Fruit fly (Drosophila melanogaster) whole organism, pupa: ENCODE results near the gene CG32986.
A peak's percentile ranks its signal among the peaks of the same experiment; 100 is the strongest.

Experiments used
- CG10348 ChIP-seq: fragments of 200-800 bp; sonication (Bioruptor generic); IDR thresholded peaks from 2 replicates; pipeline ENCODE4 v1.3.6; 2022; ENCODE audit warnings: missing biosample characterization, missing genetic modification characterization
- CG12605 ChIP-seq: fragments of 200-800 bp; sonication (Bioruptor generic); IDR thresholded peaks from 2 replicates; pipeline ENCODE4 v1.3.6; 2022; ENCODE audit warnings: missing biosample characterization, missing genetic modification characterization
- CG13204 ChIP-seq: fragments of 200-800 bp; sonication (Bioruptor generic); optimal IDR thresholded peaks from 2 replicates; lab custom pipeline; 2018; ENCODE audit warnings: missing biosample characterization, mild to moderate bottlenecking, missing genetic modification characterization, moderate library complexity
- CG14655 ChIP-seq: fragments of 200-800 bp; sonication (Bioruptor generic); optimal IDR thresholded peaks from 3 replicates; lab custom pipeline; 2017; ENCODE audit warnings: mild to moderate bottlenecking, missing biosample characterization, missing genetic modification reagents, missing genetic modification characterization
- CG15710 ChIP-seq: fragments of 200-800 bp; sonication (Bioruptor generic); optimal IDR thresholded peaks from 2 replicates; lab custom pipeline; 2018; ENCODE audit warnings: missing biosample characterization, mild to moderate bottlenecking, missing genetic modification characterization, moderate library complexity
- CG17806 ChIP-seq: fragments of 200-800 bp; sonication (Bioruptor generic); optimal IDR thresholded peaks from 2 replicates; lab custom pipeline; 2018; ENCODE audit warnings: missing biosample characterization, mild to moderate bottlenecking, missing genetic modification characterization, moderate library complexity
- CG32121 ChIP-seq: fragments of 200-800 bp; sonication (Bioruptor generic); IDR thresholded peaks from 2 replicates; pipeline ENCODE4 v1.3.6; 2022; ENCODE audit warnings: missing biosample characterization, missing genetic modification characterization
- CG34367 ChIP-seq: fragments of 200-800 bp; sonication (Bioruptor generic); optimal IDR thresholded peaks from 2 replicates; lab custom pipeline; 2018; ENCODE audit warnings: missing biosample characterization, mild to moderate bottlenecking, missing genetic modification characterization
- CG4496 ChIP-seq: fragments of 200-800 bp; sonication (Bioruptor generic); IDR thresholded peaks from 3 replicates; pipeline ENCODE4 v1.3.6; 2022; ENCODE audit warnings: missing biosample characterization, missing genetic modification characterization
- CG8159 ChIP-seq: fragments of 200-800 bp; sonication (Bioruptor generic); optimal IDR thresholded peaks from 3 replicates; lab custom pipeline; 2018; ENCODE audit warnings: missing biosample characterization, mild to moderate bottlenecking, missing genetic modification characterization, moderate library complexity
- CG8301 ChIP-seq: fragments of 200-800 bp; sonication (Bioruptor generic); optimal IDR thresholded peaks from 2 replicates; lab custom pipeline; 2018; ENCODE audit warnings: missing biosample characterization, mild to moderate bottlenecking, missing genetic modification characterization
- CG9948 ChIP-seq: fragments of 200-800 bp; sonication (Bioruptor generic); optimal IDR thresholded peaks from 2 replicates; lab custom pipeline; 2018; ENCODE audit warnings: missing biosample characterization, mild to moderate bottlenecking, missing genetic modification characterization, moderate library complexity
- D1 ChIP-seq: fragments of 200-800 bp; sonication (Bioruptor generic); optimal IDR thresholded peaks from 2 replicates; lab custom pipeline; 2018; ENCODE audit warnings: missing biosample characterization, mild to moderate bottlenecking, missing genetic modification characterization, moderate library complexity
- EcR ChIP-seq: fragments of 200-800 bp; sonication (Bioruptor generic); optimal IDR thresholded peaks from 3 replicates; lab custom pipeline; 2019; ENCODE audit warnings: missing biosample characterization, missing genetic modification characterization, mild to moderate bottlenecking, moderate library complexity, missing genetic modification reagents
- Ets98B ChIP-seq: fragments of 200-800 bp; sonication (Bioruptor generic); IDR thresholded peaks from 2 replicates; pipeline ENCODE4 v1.3.6; 2022; ENCODE audit warnings: missing biosample characterization, missing genetic modification characterization
- Pif1A ChIP-seq: fragments of 200-800 bp; sonication (Bioruptor generic); optimal IDR thresholded peaks from 3 replicates; lab custom pipeline; 2016; ENCODE audit warnings: missing biosample characterization, missing genetic modification characterization
- Pif1B ChIP-seq: fragments of 200-800 bp; sonication (Bioruptor generic); optimal IDR thresholded peaks from 3 replicates; lab custom pipeline; 2016; ENCODE audit warnings: missing biosample characterization, missing genetic modification characterization
- Snoo ChIP-seq: fragments of 200-800 bp; sonication (Bioruptor generic); optimal IDR thresholded peaks from 3 replicates; lab custom pipeline; 2017; ENCODE audit warnings: missing biosample characterization, mild to moderate bottlenecking, missing genetic modification characterization, inconsistent platforms
- fd96Ca ChIP-seq: fragments of 200-800 bp; sonication (Bioruptor generic); IDR thresholded peaks from 3 replicates; pipeline ENCODE4 v1.3.6; 2022; ENCODE audit warnings: missing biosample characterization, missing genetic modification characterization
- gl ChIP-seq: fragments of 200-800 bp; sonication (Bioruptor generic); optimal IDR thresholded peaks from 2 replicates; lab custom pipeline; 2018; ENCODE audit warnings: missing biosample characterization, mild to moderate bottlenecking, missing genetic modification characterization
- rn ChIP-seq: fragments of 200-800 bp; sonication (Bioruptor generic); IDR thresholded peaks from 2 replicates; pipeline ENCODE4 v1.3.6; 2022; ENCODE audit warnings: missing biosample characterization, missing genetic modification characterization

CG32986 gene

DNA sequence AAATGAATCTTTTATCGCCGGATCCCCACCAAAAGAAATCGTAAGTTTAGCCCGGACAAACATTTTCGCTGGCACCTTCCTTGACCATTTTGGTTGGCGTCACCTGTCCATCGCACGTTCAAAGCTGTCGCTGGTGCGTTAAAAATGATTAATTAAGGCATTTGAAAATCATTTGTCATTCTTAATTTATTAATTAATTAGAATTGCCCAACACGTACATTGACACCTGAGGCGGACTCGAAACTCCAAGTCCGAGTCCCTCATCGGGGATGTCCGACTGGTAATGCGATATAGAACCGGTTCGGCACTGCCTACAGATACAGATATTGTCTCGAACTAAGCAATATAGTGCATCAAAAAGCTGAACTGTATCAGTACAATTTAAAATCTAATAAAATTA is 25.6 kb downstream of the CG32986 start:
- TF ChIP-seq CG9948 (no peak), Pif1B (no peak), CG12605 (GFP tag; lab: Robert Waterston, UW) (no peak), CG17806 (tag; lab: Kevin White, UChicago) (no peak), Ets98B (GFP tag; lab: Robert Waterston, UW) (no peak), gl (no peak), CG15710 (tag; lab: Kevin White, UChicago) (no peak), Pif1A (GFP tag; lab: Kevin White, UChicago) (no peak), CG8301 (tag; lab: Kevin White, UChicago) (no peak), CG10348 (GFP tag; lab: Robert Waterston, UW) (no peak), rn (GFP tag; lab: Robert Waterston, UW) (no peak), D1 (no peak), CG34367 (tag; lab: Kevin White, UChicago) (no peak), EcR (no peak), fd96Ca (GFP tag; lab: Robert Waterston, UW) (no peak), Snoo (tag; lab: Kevin White, UChicago) (no peak), CG4496 (GFP tag; lab: Robert Waterston, UW) (no peak; the same call in 2 of the 3 replicates), CG14655 (GFP tag; lab: Kevin White, UChicago) (no peak), CG8159 (tag; lab: Kevin White, UChicago) (no peak)

DNA sequence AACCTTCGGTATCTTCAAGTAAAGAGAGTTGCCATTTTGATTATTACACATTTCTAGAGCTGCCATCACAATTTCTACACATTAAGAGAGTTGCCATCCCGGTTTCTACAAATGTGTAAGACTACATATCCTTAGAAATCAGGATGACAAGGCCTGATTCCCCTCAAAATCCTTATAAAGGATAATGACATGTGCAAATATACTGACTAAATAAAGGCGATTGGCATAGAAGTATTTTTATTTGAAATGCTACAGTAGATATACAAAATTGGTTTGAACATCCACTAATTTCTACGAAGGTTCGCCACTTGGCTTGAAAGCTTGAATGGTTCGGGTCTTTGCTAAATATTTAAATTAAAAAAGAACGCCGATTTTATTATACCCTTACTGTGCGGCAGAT is 26.1 kb downstream of the CG32986 start:
- no peak for TF ChIP-seq CG13204

DNA sequence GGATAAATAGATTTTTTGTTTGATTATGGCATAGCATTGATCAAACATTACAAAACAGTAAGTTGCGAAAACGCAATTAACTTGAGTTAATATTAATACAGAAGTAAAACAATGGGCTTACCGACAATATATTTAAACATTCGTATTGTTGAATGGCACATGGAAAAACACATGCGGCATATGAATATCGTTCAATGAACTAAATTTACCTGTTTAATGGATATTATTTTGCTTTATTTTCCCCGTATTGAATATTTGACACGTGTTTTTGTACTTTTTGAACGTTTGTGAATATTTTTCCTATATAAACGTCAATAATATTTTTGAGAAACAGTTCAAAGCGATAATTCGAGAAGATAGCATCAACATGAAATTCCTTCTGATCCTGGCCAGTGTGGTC is 28.6 kb downstream of the CG32986 start, which contains the start of gene CG42713:
Gene CG42713, plus strand, starts transcription at position 301 of the 400 bp plus-strand sequence.
- no peak for TF ChIP-seq Snoo (tag; lab: Kevin White, UChicago)
- TF ChIP-seq CG13204: no peak
- TF ChIP-seq CG10348 (GFP tag; lab: Robert Waterston, UW): no peak
- TF ChIP-seq CG9948: no peak
- TF ChIP-seq CG17806 (tag; lab: Kevin White, UChicago): no peak
- TF ChIP-seq CG15710 (tag; lab: Kevin White, UChicago): no peak
- TF ChIP-seq Pif1B: no peak
- TF ChIP-seq CG4496 (GFP tag; lab: Robert Waterston, UW): no peak
- TF ChIP-seq CG32121 (GFP tag; lab: Robert Waterston, UW): no peak
- TF ChIP-seq gl: no peak
- TF ChIP-seq rn (GFP tag; lab: Robert Waterston, UW): no peak
- TF ChIP-seq Pif1A (GFP tag; lab: Kevin White, UChicago): no peak
- no peak for TF ChIP-seq CG8301 (tag; lab: Kevin White, UChicago)

DNA sequence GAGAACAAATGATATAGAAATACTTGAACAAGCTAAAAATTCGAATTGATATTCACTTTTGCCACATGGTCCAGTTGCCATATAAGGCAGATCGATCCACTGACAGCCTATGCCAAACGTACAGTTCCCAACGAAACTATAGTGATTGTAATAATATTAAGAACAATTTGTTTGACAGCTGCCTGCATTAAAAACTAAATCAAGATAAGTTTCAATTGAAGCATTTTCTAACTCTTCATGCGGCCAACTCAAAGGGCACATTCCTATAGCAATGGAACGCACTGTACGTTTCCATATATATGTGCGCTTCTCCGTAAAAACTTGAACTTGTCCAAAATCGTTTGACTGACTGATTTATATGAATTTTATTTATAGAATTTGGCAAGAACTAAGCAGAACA is 31.6 kb downstream of the CG32986 start:
- no peak for TF ChIP-seq CG10348 (GFP tag; lab: Robert Waterston, UW)
- 0 out of 3 replicates have a peak, but pooled peaks have one; percentile 21 for TF ChIP-seq CG4496 (GFP tag; lab: Robert Waterston, UW)

DNA sequence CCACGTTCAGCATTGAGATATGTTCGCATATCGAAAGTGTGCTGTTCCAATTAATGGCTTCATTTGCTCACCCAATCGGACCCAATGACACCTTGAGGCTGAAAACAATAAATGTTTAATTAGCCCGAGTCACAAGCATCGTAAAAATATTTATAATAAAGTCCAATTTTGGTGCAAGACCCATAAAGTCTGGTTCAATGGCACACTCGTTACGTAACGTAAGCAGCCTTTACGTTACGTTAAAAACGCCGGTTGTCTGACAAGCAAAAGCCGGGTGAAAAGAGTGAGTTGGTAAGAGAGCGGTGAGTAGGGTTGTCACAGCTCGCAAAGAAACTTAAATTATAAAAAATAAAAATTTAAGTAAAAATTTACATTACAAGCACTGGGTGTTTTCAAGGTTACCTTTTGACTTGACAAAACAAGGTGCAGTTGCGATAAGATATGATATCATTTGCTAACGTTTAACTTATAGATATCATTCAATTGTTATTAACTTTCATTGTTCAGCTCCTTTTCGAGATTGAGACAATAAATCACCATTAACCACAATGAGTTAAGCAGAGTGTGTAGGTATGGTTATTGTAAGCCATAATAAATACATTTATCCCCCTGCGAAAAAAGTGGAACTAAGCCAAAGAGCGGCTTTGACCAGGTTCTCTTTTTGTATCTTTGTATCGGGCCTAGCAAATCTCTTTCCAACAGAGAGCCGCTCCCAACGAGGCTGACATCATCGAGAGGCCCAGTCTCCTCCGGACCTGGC is 35.6 kb downstream of the CG32986 start:
- TF ChIP-seq fd96Ca (GFP tag; lab: Robert Waterston, UW): peak; percentile 57; the same call in 2 of the 3 replicates
- TF ChIP-seq D1: no peak
- TF ChIP-seq rn (GFP tag; lab: Robert Waterston, UW): no peak
- TF ChIP-seq Ets98B (GFP tag; lab: Robert Waterston, UW): peak; percentile 62
- peak; percentile 72 for TF ChIP-seq Snoo (tag; lab: Kevin White, UChicago)
- TF ChIP-seq CG14655 (GFP tag; lab: Kevin White, UChicago): peak; percentile 88
- TF ChIP-seq CG15710 (tag; lab: Kevin White, UChicago): peak; percentile 71
- peak; percentile 55 for TF ChIP-seq Pif1A (GFP tag; lab: Kevin White, UChicago)
- TF ChIP-seq CG12605 (GFP tag; lab: Robert Waterston, UW): no peak; the same call in 1 of the 2 replicates
- peak; percentile 63 for TF ChIP-seq EcR
- peak; percentile 81 for TF ChIP-seq CG8301 (tag; lab: Kevin White, UChicago)
- TF ChIP-seq CG13204: peak; percentile 37
- TF ChIP-seq CG9948: peak; percentile 76
- peak; percentile 39; the same call in 1 of the 2 replicates for TF ChIP-seq CG32121 (GFP tag; lab: Robert Waterston, UW)
- peak; percentile 40; the same call in 1 of the 3 replicates for TF ChIP-seq CG4496 (GFP tag; lab: Robert Waterston, UW)
- peak; percentile 83 for TF ChIP-seq CG8159 (tag; lab: Kevin White, UChicago)
- TF ChIP-seq gl: peak; percentile 39
- peak; percentile 77 for TF ChIP-seq CG17806 (tag; lab: Kevin White, UChicago)
- TF ChIP-seq CG10348 (GFP tag; lab: Robert Waterston, UW): no peak
- peak; percentile 65 for TF ChIP-seq CG34367 (tag; lab: Kevin White, UChicago)
- TF ChIP-seq Pif1B: peak; percentile 81
